Worm (Caenorhabditis elegans) whole organism, L4 larva: ENCODE data around the gene F20D6.9.

Experiments used
- F49E8.2 ChIP-seq: sonication (generic microtip); optimal IDR thresholded peaks from 2 replicates; lab custom pipeline; 2016; ENCODE audit warnings: missing compliant biosample characterization, mild to moderate bottlenecking, missing genetic modification characterization, borderline replicate concordance
- T26A8.4 ChIP-seq: fragments of 200-800 bp; sonication (Bioruptor generic); IDR thresholded peaks from 2 replicates; pipeline ENCODE4 v1.3.6; 2022; ENCODE audit warnings: missing genetic modification characterization, missing compliant biosample characterization
- Y105C5A.15 ChIP-seq: fragments of 200-800 bp; sonication (Bioruptor generic); IDR thresholded peaks from 2 replicates; pipeline ENCODE4 v1.3.6; 2022; ENCODE audit warnings: missing genetic modification characterization, missing compliant biosample characterization
- Y75B8A.6 ChIP-seq: fragments of 200-800 bp; sonication (Bioruptor generic); IDR thresholded peaks from 2 replicates; pipeline ENCODE4 v1.3.6; 2022; ENCODE audit warnings: missing genetic modification reagents, missing genetic modification characterization, missing compliant biosample characterization
- ZK337.2 ChIP-seq: fragments of 200-800 bp; sonication (Bioruptor generic); IDR thresholded peaks from 2 replicates; pipeline ENCODE4 v1.3.6; 2022; ENCODE audit warnings: missing genetic modification reagents, missing genetic modification characterization, missing compliant biosample characterization
- aha-1 ChIP-seq: fragments of 150-350 bp; peaks from one replicate; lab custom pipeline; 2014; ENCODE audit warnings: missing biosample characterization, missing genetic modification characterization
- arid-1 ChIP-seq: fragments of 200-800 bp; sonication (Bioruptor generic); conservative IDR thresholded peaks from 2 replicates; pipeline ENCODE4 v1.3.6; 2022; ENCODE audit warnings: missing genetic modification reagents, missing genetic modification characterization, missing compliant biosample characterization
- ceh-20 ChIP-seq: fragments of 200-800 bp; sonication (Bioruptor generic); IDR thresholded peaks from 2 replicates; pipeline ENCODE4 v1.3.6; 2022; ENCODE audit warnings: missing genetic modification reagents, missing genetic modification characterization, missing compliant biosample characterization
- daf-16 ChIP-seq, 3 experiments: sonication (generic microtip); optimal IDR thresholded peaks; 2 replicates each; lab custom pipeline; 2016 to 2017; ENCODE audit warnings: missing genetic modification characterization in 3 of 3, missing genetic modification reagents in 3 of 3, mild to moderate bottlenecking in 2 of 3, missing compliant biosample characterization in 2 of 3, missing biosample characterization in 1 of 3, moderate library complexity in 1 of 3
- dmd-6 ChIP-seq: fragments of 200-800 bp; sonication (Bioruptor generic); IDR thresholded peaks from 2 replicates; pipeline ENCODE4 v1.3.6; 2022; ENCODE audit warnings: missing genetic modification reagents, missing genetic modification characterization, missing compliant biosample characterization
- dpl-1 ChIP-seq: fragments of 150-350 bp; optimal IDR thresholded peaks from 2 replicates; lab custom pipeline; 2014; ENCODE audit warnings: missing biosample characterization, missing genetic modification reagents, missing genetic modification characterization
- dve-1 ChIP-seq: sonication (generic microtip); optimal IDR thresholded peaks from 2 replicates; lab custom pipeline; 2017; ENCODE audit warnings: antibody characterized with exemption, mild to moderate bottlenecking, missing genetic modification characterization, missing compliant biosample characterization; ENCODE audit not compliant: insufficient read depth
- fos-1 ChIP-seq: fragments of 150-350 bp; optimal IDR thresholded peaks from 2 replicates; lab custom pipeline; 2014; ENCODE audit warnings: missing biosample characterization, missing genetic modification characterization
- gei-8 ChIP-seq: fragments of 200-800 bp; sonication (Bioruptor generic); optimal IDR thresholded peaks from 2 replicates; lab custom pipeline; 2018; ENCODE audit warnings: mild to moderate bottlenecking, missing genetic modification characterization, missing compliant biosample characterization
- hif-1 ChIP-seq, 2 experiments: sonication (generic microtip); optimal IDR thresholded peaks; 2 replicates each; lab custom pipeline; 2016 to 2017; ENCODE audit warnings: missing compliant biosample characterization in 2 of 2, missing genetic modification characterization in 2 of 2, missing genetic modification reagents in 2 of 2, missing genotype in 2 of 2, mild to moderate bottlenecking in 1 of 2
- hlh-11 ChIP-seq: fragments of 200-800 bp; sonication (Bioruptor generic); optimal IDR thresholded peaks from 2 replicates; lab custom pipeline; 2018; ENCODE audit warnings: mild to moderate bottlenecking, missing genetic modification characterization, missing compliant biosample characterization
- hlh-30 ChIP-seq: sonication (generic microtip); optimal IDR thresholded peaks from 2 replicates; lab custom pipeline; 2017; ENCODE audit warnings: antibody characterized with exemption, mild to moderate bottlenecking, missing genetic modification characterization, missing compliant biosample characterization; ENCODE audit not compliant: insufficient read depth
- jun-1 ChIP-seq: fragments of 150-350 bp; optimal IDR thresholded peaks from 2 replicates; lab custom pipeline; 2014; ENCODE audit warnings: missing biosample characterization, missing genetic modification reagents, missing genetic modification characterization
- lin-1 ChIP-seq: fragments of 200-800 bp; sonication (Bioruptor generic); IDR thresholded peaks from 2 replicates; pipeline ENCODE4 v1.3.6; 2022; ENCODE audit warnings: missing genetic modification reagents, missing genetic modification characterization, missing compliant biosample characterization
- lin-29 ChIP-seq: fragments of 200-800 bp; sonication (Bioruptor generic); IDR thresholded peaks from 2 replicates; pipeline ENCODE4 v1.3.6; 2022; ENCODE audit warnings: missing genetic modification reagents, missing genetic modification characterization, missing compliant biosample characterization
- lin-38 ChIP-seq: fragments of 200-800 bp; sonication (Bioruptor generic); IDR thresholded peaks from 2 replicates; pipeline ENCODE4 v1.3.6; 2022; ENCODE audit warnings: missing genetic modification reagents, missing genetic modification characterization, missing compliant biosample characterization
- lir-3 ChIP-seq: sonication (generic microtip); optimal IDR thresholded peaks from 2 replicates; lab custom pipeline; 2016; ENCODE audit warnings: mild to moderate bottlenecking, missing genetic modification characterization, missing compliant biosample characterization
- lsy-2 ChIP-seq, 2 experiments: fragments of 150-350 bp in 1 of 2; sonication (generic microtip) in 1 of 2; optimal IDR thresholded peaks; 2 replicates each; lab custom pipeline; 2014 to 2017; ENCODE audit warnings: missing biosample characterization in 2 of 2, missing genetic modification characterization in 2 of 2
- madf-5 ChIP-seq, 2 experiments: fragments of 200-800 bp; sonication (Bioruptor generic); IDR thresholded peaks; 2 replicates each; pipeline ENCODE4 v1.3.6; 2022; ENCODE audit warnings: missing compliant biosample characterization in 2 of 2, missing genetic modification characterization in 2 of 2
- mdt-29 ChIP-seq: fragments of 200-800 bp; sonication (Bioruptor generic); IDR thresholded peaks from 2 replicates; pipeline ENCODE4 v1.3.6; 2022; ENCODE audit warnings: missing genetic modification reagents, missing genetic modification characterization, missing compliant biosample characterization
- mep-1 ChIP-seq: fragments of 150-350 bp; sonication (generic microtip); optimal IDR thresholded peaks from 3 replicates; lab custom pipeline; 2014; ENCODE audit warnings: missing biosample characterization, missing genetic modification characterization
- mes-2 ChIP-seq: sonication (generic microtip); optimal IDR thresholded peaks from 2 replicates; lab custom pipeline; 2016; ENCODE audit warnings: missing genotype, mild to moderate bottlenecking, missing genetic modification characterization, missing compliant biosample characterization; ENCODE audit not compliant: poor library complexity, severe bottlenecking
- nhr-237 ChIP-seq: sonication (generic microtip); optimal IDR thresholded peaks from 2 replicates; lab custom pipeline; 2017; ENCODE audit warnings: missing biosample characterization, missing genetic modification characterization
- nhr-25 ChIP-seq: sonication (generic microtip); optimal IDR thresholded peaks from 2 replicates; lab custom pipeline; 2017; ENCODE audit warnings: missing genetic modification characterization, mild to moderate bottlenecking, missing compliant biosample characterization, antibody characterized with exemption, moderate library complexity, borderline replicate concordance; ENCODE audit not compliant: insufficient read depth
- nhr-28 ChIP-seq: fragments of 150-350 bp; optimal IDR thresholded peaks from 2 replicates; lab custom pipeline; 2014; ENCODE audit warnings: missing biosample characterization, missing genetic modification characterization
- nhr-77 ChIP-seq: fragments of 150-350 bp; optimal IDR thresholded peaks from 2 replicates; lab custom pipeline; 2014; ENCODE audit warnings: missing biosample characterization, missing genetic modification characterization
- php-3 ChIP-seq: fragments of 200-800 bp; sonication (Bioruptor generic); IDR thresholded peaks from 2 replicates; pipeline ENCODE4 v1.3.6; 2022; ENCODE audit warnings: missing genetic modification reagents, missing genetic modification characterization, missing compliant biosample characterization
- pqm-1 ChIP-seq: sonication (generic microtip); optimal IDR thresholded peaks from 2 replicates; lab custom pipeline; 2017; ENCODE audit warnings: missing biosample characterization, missing genetic modification characterization
- tra-1 ChIP-seq: fragments of 200-800 bp; sonication (Bioruptor generic); IDR thresholded peaks from 2 replicates; pipeline ENCODE4 v1.3.6; 2022; ENCODE audit warnings: missing genetic modification reagents, missing genetic modification characterization, missing compliant biosample characterization
- unc-62 ChIP-seq, 3 experiments: fragments of 150-350 bp in 1 of 3; sonication (generic microtip); optimal IDR thresholded peaks in 2 of 3; peaks in 1 of 3; 1 replicate in 1 of 3; 2 replicates in 2 of 3; lab custom pipeline; 2014 to 2017; ENCODE audit warnings: missing biosample characterization in 3 of 3, missing genetic modification characterization in 3 of 3, missing genetic modification reagents in 3 of 3, missing genotype in 1 of 3
- zfp-2 ChIP-seq: sonication (generic microtip); optimal IDR thresholded peaks from 2 replicates; lab custom pipeline; 2016; ENCODE audit warnings: mild to moderate bottlenecking, missing genetic modification characterization, missing compliant biosample characterization
- zip-11 ChIP-seq: fragments of 200-800 bp; sonication (Bioruptor generic); IDR thresholded peaks from 2 replicates; pipeline ENCODE4 v1.3.6; 2022; ENCODE audit warnings: missing genetic modification characterization, missing compliant biosample characterization
- zip-2 ChIP-seq: fragments of 150-350 bp; optimal IDR thresholded peaks from 2 replicates; lab custom pipeline; 2014; ENCODE audit warnings: missing biosample characterization, missing genetic modification characterization

Gene F20D6.9

ce11 chrV:8217661-8218265 is 40.5 kb upstream of the F20D6.9 start, which contains the start of gene K07C11.8 (continued):
- TF ChIP-seq zip-2 (tag; lab: Kevin White, UChicago) (no peak), unc-62 (GFP tag; optimal IDR thresholded peaks at IDR 0.05 in 1 of 2; lab: Kevin White, UChicago) (peak in 1 of 2 experiments; percentile 69), unc-62 (tag; optimal IDR thresholded peaks at IDR 0.05; lab: Kevin White, UChicago) (no peak), lin-38 (GFP tag; lab: Robert Waterston, UW) (no peak), hlh-30 (tag; lab: Kevin White, UChicago) (peak; percentile 7), dve-1 (peak; percentile 25), gei-8 (GFP tag; lab: Kevin White, UChicago) (no peak), mep-1 (tag; lab: Kevin White, UChicago) (no peak), daf-16 (GFP tag; optimal IDR thresholded peaks at IDR 0.05; lab: Kevin White, UChicago) (no peak), daf-16 (tag; optimal IDR thresholded peaks at IDR 0.05; lab: Kevin White, UChicago) (peak; percentile 10), dmd-6 (GFP tag; lab: Robert Waterston, UW) (peak; percentile 78), mdt-29 (peak; percentile 23; the same call in 1 of the 2 replicates), Y75B8A.6 (GFP tag; lab: Robert Waterston, UW) (no peak), arid-1 (GFP tag; lab: Robert Waterston, UW) (no peak), lin-1 (GFP tag; lab: Robert Waterston, UW) (peak; percentile 14; the same call in 1 of the 2 replicates), ZK337.2 (GFP tag; lab: Robert Waterston, UW) (no peak), tra-1 (GFP tag; lab: Robert Waterston, UW) (peak; percentile 32; the same call in 1 of the 2 replicates), dpl-1 (no peak), F49E8.2 (tag; lab: Kevin White, UChicago) (no peak), nhr-28 (tag; lab: Kevin White, UChicago) (peak; percentile 50)

- TF ChIP-seq dve-1 (peak; percentile 45), dpl-1 (no peak), jun-1 (tag; lab: Kevin White, UChicago) (no peak), hif-1 (tag; optimal IDR thresholded peaks at IDR 0.05; lab: Kevin White, UChicago) (peak in 1 of 2 experiments; percentile 23), lin-29 (no peak), Y105C5A.15 (GFP tag; lab: Robert Waterston, UW) (no peak), hlh-11 (peak; percentile 63), lin-38 (GFP tag; lab: Robert Waterston, UW) (no peak), tra-1 (GFP tag; lab: Robert Waterston, UW) (peak; percentile 53; the same call in 1 of the 2 replicates), aha-1 (tag; lab: Kevin White, UChicago) (no peak), F49E8.2 (tag; lab: Kevin White, UChicago) (no peak), zfp-2 (no peak), zip-11 (GFP tag; lab: Robert Waterston, UW) (no peak), gei-8 (GFP tag; lab: Kevin White, UChicago) (no peak), nhr-237 (tag; lab: Kevin White, UChicago) (no peak), lin-1 (GFP tag; lab: Robert Waterston, UW) (peak; percentile 53), lsy-2 (tag; optimal IDR thresholded peaks at IDR 0.05; lab: Kevin White, UChicago) (no peak), ceh-20 (GFP tag; lab: Robert Waterston, UW) (no peak; the same call in 1 of the 2 replicates), nhr-77 (tag; lab: Kevin White, UChicago) (no peak), nhr-28 (tag; lab: Kevin White, UChicago) (peak; percentile 25), mes-2 (tag; lab: Kevin White, UChicago) (no peak), pqm-1 (tag; lab: Kevin White, UChicago) (peak; percentile 66), nhr-25 (tag; lab: Kevin White, UChicago) (no peak), Y75B8A.6 (GFP tag; lab: Robert Waterston, UW) (no peak), dmd-6 (GFP tag; lab: Robert Waterston, UW) (peak; percentile 81), fos-1 (tag; lab: Kevin White, UChicago) (no peak), madf-5 (GFP tag; IDR thresholded peaks at IDR 0.05; lab: Robert Waterston, UW) (no peak), T26A8.4 (GFP tag; lab: Robert Waterston, UW) (no peak), lir-3 (tag; lab: Kevin White, UChicago) (no peak), php-3 (peak; percentile 77), daf-16 (GFP tag; optimal IDR thresholded peaks at IDR 0.05; lab: Kevin White, UChicago) (no peak), daf-16 (tag; optimal IDR thresholded peaks at IDR 0.05; lab: Kevin White, UChicago) (peak; percentile 60)
Measured at ce11 chrV:8217118-8217517, 39.9 kb upstream of the F20D6.9 start.
